Fruit fly (Drosophila melanogaster) whole organism, embryonic: ENCODE data around the gene Pfas.

Experiments used
- ATbp ChIP-seq: fragments of 200-800 bp; sonication (Bioruptor generic); optimal IDR thresholded peaks from 2 replicates; lab custom pipeline; 2017; ENCODE audit warnings: missing biosample characterization, mild to moderate bottlenecking, missing genetic modification characterization, missing genetic modification reagents
- Atf6 ChIP-seq: fragments of 200-800 bp; sonication (Bioruptor generic); IDR thresholded peaks from 2 replicates; pipeline ENCODE4 v1.3.6; 2022; ENCODE audit warnings: missing biosample characterization, missing genetic modification characterization
- B-H2 ChIP-seq: fragments of 200-800 bp; sonication (Bioruptor generic); optimal IDR thresholded peaks from 2 replicates; lab custom pipeline; 2018; ENCODE audit warnings: missing biosample characterization, mild to moderate bottlenecking, missing genetic modification characterization
- BtbVII ChIP-seq: fragments of 200-800 bp; sonication (Bioruptor generic); optimal IDR thresholded peaks from 3 replicates; lab custom pipeline; 2017; ENCODE audit warnings: missing biosample characterization, mild to moderate bottlenecking, missing genetic modification characterization
- CG1024 ChIP-seq: fragments of 200-800 bp; sonication (Bioruptor generic); IDR thresholded peaks from 2 replicates; pipeline ENCODE4 v1.3.6; 2022; ENCODE audit warnings: missing biosample characterization, missing genetic modification characterization
- CG10462 ChIP-seq: fragments of 200-800 bp; sonication (Bioruptor generic); optimal IDR thresholded peaks from 2 replicates; lab custom pipeline; 2016; ENCODE audit warnings: missing biosample characterization, missing genetic modification characterization
- CG10543 ChIP-seq: fragments of 200-800 bp; sonication (Bioruptor generic); optimal IDR thresholded peaks from 3 replicates; lab custom pipeline; 2017; ENCODE audit warnings: missing biosample characterization, mild to moderate bottlenecking, missing genetic modification characterization, moderate library complexity
- CG10959 ChIP-seq: fragments of 200-800 bp; sonication (Bioruptor generic); IDR thresholded peaks from 2 replicates; pipeline ENCODE4 v1.3.6; 2022; ENCODE audit warnings: missing biosample characterization, missing genetic modification characterization
- CG13296 ChIP-seq: fragments of 200-800 bp; sonication (Bioruptor generic); optimal IDR thresholded peaks from 3 replicates; lab custom pipeline; 2018; ENCODE audit warnings: missing biosample characterization, mild to moderate bottlenecking, missing genetic modification characterization
- CG15011 ChIP-seq: fragments of 200-800 bp; sonication (Bioruptor generic); optimal IDR thresholded peaks from 3 replicates; lab custom pipeline; 2018; ENCODE audit warnings: missing biosample characterization, mild to moderate bottlenecking, missing genetic modification characterization
- CG1602 ChIP-seq: fragments of 200-800 bp; sonication (Bioruptor generic); optimal IDR thresholded peaks from 3 replicates; lab custom pipeline; 2016; ENCODE audit warnings: missing biosample characterization, missing genetic modification characterization
- CG17359 ChIP-seq: fragments of 200-800 bp; sonication (Bioruptor generic); optimal IDR thresholded peaks from 3 replicates; lab custom pipeline; 2018; ENCODE audit warnings: missing biosample characterization, mild to moderate bottlenecking, missing genetic modification characterization, moderate library complexity
- CG2199 ChIP-seq: fragments of 200-800 bp; sonication (Bioruptor generic); IDR thresholded peaks from 3 replicates; pipeline ENCODE4 v1.3.6; 2022; ENCODE audit warnings: missing biosample characterization, missing genetic modification characterization
- CG2202 ChIP-seq: fragments of 200-800 bp; sonication (Bioruptor generic); optimal IDR thresholded peaks from 2 replicates; lab custom pipeline; 2018; ENCODE audit warnings: missing biosample characterization, mild to moderate bottlenecking, missing genetic modification characterization
- CG31388 ChIP-seq: fragments of 200-800 bp; sonication (Bioruptor generic); optimal IDR thresholded peaks from 2 replicates; lab custom pipeline; 2016; ENCODE audit warnings: missing biosample characterization, missing genetic modification characterization
- CG32767 ChIP-seq: fragments of 200-800 bp; sonication (Bioruptor generic); IDR thresholded peaks from 2 replicates; pipeline ENCODE4 v1.3.6; 2022; ENCODE audit warnings: missing biosample characterization, missing genetic modification characterization
- CG3407 ChIP-seq: fragments of 200-800 bp; sonication (Bioruptor generic); optimal IDR thresholded peaks from 2 replicates; lab custom pipeline; 2018; ENCODE audit warnings: missing biosample characterization, mild to moderate bottlenecking, missing genetic modification characterization
- CG3995 ChIP-seq: fragments of 200-800 bp; sonication (Bioruptor generic); optimal IDR thresholded peaks from 3 replicates; lab custom pipeline; 2016; ENCODE audit warnings: missing biosample characterization, missing genetic modification characterization
- CG4360 ChIP-seq: fragments of 200-800 bp; sonication (Bioruptor generic); IDR thresholded peaks from 2 replicates; pipeline ENCODE4 v1.3.6; 2022; ENCODE audit warnings: missing biosample characterization, missing genetic modification characterization
- CG4707 ChIP-seq: fragments of 200-800 bp; sonication (Bioruptor generic); optimal IDR thresholded peaks from 2 replicates; lab custom pipeline; 2018; ENCODE audit warnings: missing biosample characterization, mild to moderate bottlenecking, missing genetic modification characterization, moderate library complexity
- CG4854 ChIP-seq: fragments of 200-800 bp; sonication (Bioruptor generic); optimal IDR thresholded peaks from 2 replicates; lab custom pipeline; 2016; ENCODE audit warnings: missing biosample characterization, missing genetic modification characterization, inconsistent platforms
- CG5180 ChIP-seq: fragments of 200-800 bp; sonication (Bioruptor generic); optimal IDR thresholded peaks from 3 replicates; lab custom pipeline; 2017; ENCODE audit warnings: missing biosample characterization, missing genetic modification characterization, mild to moderate bottlenecking, moderate library complexity, missing genetic modification reagents
- CG6654 ChIP-seq: fragments of 200-800 bp; sonication (Bioruptor generic); optimal IDR thresholded peaks from 2 replicates; lab custom pipeline; 2017; ENCODE audit warnings: missing biosample characterization, mild to moderate bottlenecking, missing genetic modification characterization
- CG8765 ChIP-seq: fragments of 200-800 bp; sonication (Bioruptor generic); IDR thresholded peaks from 2 replicates; pipeline ENCODE4 v1.3.6; 2022; ENCODE audit warnings: missing biosample characterization, missing genetic modification characterization
- Chrac-16 ChIP-seq: fragments of 200-800 bp; sonication (Bioruptor generic); optimal IDR thresholded peaks from 3 replicates; lab custom pipeline; 2016; ENCODE audit warnings: missing biosample characterization, missing genetic modification characterization
- Dip2 ChIP-seq: fragments of 200-800 bp; sonication (Bioruptor generic); IDR thresholded peaks from 2 replicates; pipeline ENCODE4 v1.3.6; 2022; ENCODE audit warnings: missing biosample characterization, missing genetic modification characterization
- Dll ChIP-seq: fragments of 200-800 bp; sonication (Bioruptor generic); IDR thresholded peaks from 4 replicates; pipeline ENCODE4 v1.3.6; 2022; ENCODE audit warnings: missing biosample characterization, missing genetic modification characterization; ENCODE audit not compliant: partially characterized antibody
- Ets97D ChIP-seq: fragments of 200-800 bp; sonication (Bioruptor generic); optimal IDR thresholded peaks from 3 replicates; lab custom pipeline; 2016; ENCODE audit warnings: missing biosample characterization, missing genetic modification characterization
- Hand ChIP-seq: fragments of 200-800 bp; sonication (Bioruptor generic); optimal IDR thresholded peaks from 2 replicates; lab custom pipeline; 2017; ENCODE audit warnings: mild to moderate bottlenecking, missing biosample characterization, missing genetic modification reagents, missing genetic modification characterization
- NC2α ChIP-seq: fragments of 200-800 bp; sonication (Bioruptor generic); optimal IDR thresholded peaks from 2 replicates; lab custom pipeline; 2016; ENCODE audit warnings: missing biosample characterization, missing genetic modification characterization
- Spps ChIP-seq: fragments of 200-800 bp; sonication (Bioruptor generic); optimal IDR thresholded peaks from 2 replicates; lab custom pipeline; 2018; ENCODE audit warnings: missing biosample characterization, mild to moderate bottlenecking, missing genetic modification characterization
- az2 ChIP-seq: fragments of 200-800 bp; sonication (Bioruptor generic); optimal IDR thresholded peaks from 3 replicates; lab custom pipeline; 2016; ENCODE audit warnings: missing biosample characterization, missing genetic modification characterization
- bbx ChIP-seq: fragments of 200-800 bp; sonication (Bioruptor generic); IDR thresholded peaks from 2 replicates; pipeline ENCODE4 v1.3.6; 2022; ENCODE audit warnings: missing biosample characterization, missing genetic modification characterization; ENCODE audit not compliant: partially characterized antibody
- chinmo ChIP-seq: fragments of 200-800 bp; sonication (Bioruptor generic); IDR thresholded peaks from 4 replicates; pipeline ENCODE4 v1.3.6; 2022; ENCODE audit warnings: missing biosample characterization, missing genetic modification characterization; ENCODE audit not compliant: partially characterized antibody
- ci ChIP-seq: fragments of 200-800 bp; sonication (Bioruptor generic); IDR thresholded peaks from 3 replicates; pipeline ENCODE4 v1.3.6; 2022; ENCODE audit warnings: missing biosample characterization, missing genetic modification characterization
- dati ChIP-seq: fragments of 200-800 bp; sonication (Bioruptor generic); IDR thresholded peaks from 2 replicates; pipeline ENCODE4 v1.3.6; 2022; ENCODE audit warnings: missing biosample characterization, missing genetic modification characterization
- gcm2 ChIP-seq: fragments of 200-800 bp; sonication (Bioruptor generic); optimal IDR thresholded peaks from 2 replicates; lab custom pipeline; 2016; ENCODE audit warnings: missing biosample characterization, missing genetic modification characterization
- gem ChIP-seq: fragments of 200-800 bp; sonication (Bioruptor generic); optimal IDR thresholded peaks from 2 replicates; lab custom pipeline; 2019; ENCODE audit warnings: missing biosample characterization, mild to moderate bottlenecking, missing genetic modification characterization, moderate library complexity
- gsb ChIP-seq: fragments of 200-800 bp; sonication (Bioruptor generic); IDR thresholded peaks from 2 replicates; pipeline ENCODE4 v1.3.6; 2022; ENCODE audit warnings: missing biosample characterization, missing genetic modification characterization
- lilli ChIP-seq: fragments of 200-800 bp; sonication (Bioruptor generic); optimal IDR thresholded peaks from 3 replicates; lab custom pipeline; 2016; ENCODE audit warnings: missing biosample characterization, missing genetic modification characterization
- nmo ChIP-seq: fragments of 200-800 bp; sonication (Bioruptor generic); optimal IDR thresholded peaks from 2 replicates; lab custom pipeline; 2018; ENCODE audit warnings: missing biosample characterization, mild to moderate bottlenecking, missing genetic modification characterization, moderate library complexity
- pan ChIP-seq, 4 experiments: fragments of >200 bp in 3 of 4; fragments of 200-800 bp in 1 of 4; sonication (Bioruptor generic) in 1 of 4; optimal IDR thresholded peaks in 3 of 4; IDR thresholded peaks in 1 of 4; 2 replicates each; pipeline versions ENCODE4 v1.3.6 to Lab custom; 2017 to 2022; ENCODE audit warnings: missing biosample characterization in 2 of 4, missing genetic modification characterization in 2 of 4, mixed read lengths in 1 of 4
- pum ChIP-seq: fragments of 200-800 bp; sonication (Bioruptor generic); optimal IDR thresholded peaks from 2 replicates; lab custom pipeline; 2016; ENCODE audit warnings: missing biosample characterization, missing genetic modification characterization
- slp2 ChIP-seq: fragments of 200-800 bp; sonication (Bioruptor generic); optimal IDR thresholded peaks from 2 replicates; lab custom pipeline; 2016; ENCODE audit warnings: missing biosample characterization, missing genetic modification characterization
- sr ChIP-seq: fragments of 200-800 bp; sonication (Bioruptor generic); IDR thresholded peaks from 3 replicates; pipeline ENCODE4 v1.3.6; 2022; ENCODE audit warnings: missing biosample characterization, missing genetic modification characterization
- tna ChIP-seq: fragments of 200-800 bp; sonication (Bioruptor generic); IDR thresholded peaks from 2 replicates; pipeline ENCODE4 v1.3.6; 2022; ENCODE audit warnings: missing biosample characterization, missing genetic modification characterization; ENCODE audit not compliant: partially characterized antibody
- unc-4 ChIP-seq: fragments of 200-800 bp; sonication (Bioruptor generic); IDR thresholded peaks from 2 replicates; pipeline ENCODE4 v1.3.6; 2022; ENCODE audit warnings: missing biosample characterization, missing genetic modification characterization; ENCODE audit not compliant: partially characterized antibody
- usp ChIP-seq: fragments of >200 bp; optimal IDR thresholded peaks from 2 replicates; lab custom pipeline; 2017; ENCODE audit warnings: missing biosample characterization, missing genetic modification characterization

Pfas gene

dm6 chr2L:6088371-6089365, 42.8 kb upstream of the Pfas start (continued):
- TF ChIP-seq tna (GFP tag; lab: Robert Waterston, UW) (peak; percentile 59; the same call in 1 of the 2 replicates), CG15011 (GFP tag; lab: Kevin White, UChicago) (no peak), pum (GFP tag; lab: Kevin White, UChicago) (no peak), CG17359 (peak; percentile 30), ci (GFP tag; lab: Robert Waterston, UW) (peak; percentile 74), gsb (no peak), CG31388 (GFP tag; lab: Kevin White, UChicago) (no peak), bbx (peak; percentile 71), pan (optimal IDR thresholded peaks at IDR 0.05; lab: Kevin White, UChicago) (no peak), pan (GFP tag; optimal IDR thresholded peaks at IDR 0.05 in 1 of 2, IDR thresholded peaks at IDR 0.05 in 1 of 2) (peak in 1 of 2 experiments; percentile 39), CG32767 (GFP tag; lab: Robert Waterston, UW) (peak; percentile 88), CG10543 (GFP tag; lab: Kevin White, UChicago) (peak; percentile 98), CG2199 (GFP tag; lab: Robert Waterston, UW) (peak; percentile 95; the same call in 2 of the 3 replicates), CG6654 (GFP tag; lab: Kevin White, UChicago) (no peak), Atf6 (no peak), B-H2 (GFP tag; lab: Kevin White, UChicago) (peak; percentile 60), CG8765 (GFP tag; lab: Robert Waterston, UW) (peak; percentile 80), Dll (peak; percentile 36; the same call in 1 of the 4 replicates), Chrac-16 (GFP tag; lab: Kevin White, UChicago) (no peak), unc-4 (GFP tag; lab: Robert Waterston, UW) (0 out of 2 replicates have a peak, but pooled peaks have one; percentile 38), CG1024 (no peak), NC2α (GFP tag; lab: Kevin White, UChicago) (no peak), CG3995 (no peak), slp2 (no peak), CG13296 (peak; percentile 2), CG4707 (peak; percentile 67), Ets97D (GFP tag; lab: Kevin White, UChicago) (no peak), az2 (GFP tag; lab: Kevin White, UChicago) (no peak), ATbp (no peak), CG4854 (GFP tag; lab: Kevin White, UChicago) (no peak), sr (GFP tag; lab: Robert Waterston, UW) (peak; percentile 95), CG10462 (no peak), dati (GFP tag; lab: Robert Waterston, UW) (no peak), nmo (GFP tag; lab: Kevin White, UChicago) (peak; percentile 12), chinmo (GFP tag; lab: Robert Waterston, UW) (peak; percentile 100), CG2202 (tag; lab: Kevin White, UChicago) (peak; percentile 13), CG10959 (GFP tag; lab: Robert Waterston, UW) (no peak), CG1602 (no peak), Spps (tag; lab: Kevin White, UChicago) (no peak), Dip2 (GFP tag; lab: Robert Waterston, UW) (no peak), usp (no peak), BtbVII (GFP tag; lab: Kevin White, UChicago) (no peak), Hand (peak; percentile 51), gem (tag; lab: Kevin White, UChicago) (peak; percentile 63), CG4360 (GFP tag; lab: Robert Waterston, UW) (peak; percentile 93), gcm2 (GFP tag; lab: Kevin White, UChicago) (no peak), lilli (GFP tag; lab: Kevin White, UChicago) (peak; percentile 38), CG5180 (peak; percentile 65), CG3407 (no peak)
